Worm (Caenorhabditis elegans) whole organism, L3 larva: Measurements from ENCODE around the gene dyf-17.
"Not testable (repeated sequence)": the region's sequence is repeated elsewhere in the genome, so short reads cannot be mapped to it uniquely, and the experiment has no call there.

Source experiments
- aly-2 ChIP-seq: fragments of 150-350 bp; optimal IDR thresholded peaks from 2 replicates; lab custom pipeline; 2014; ENCODE audit warnings: missing biosample characterization, missing genetic modification characterization
- ceh-9 ChIP-seq: sonication (generic microtip); optimal IDR thresholded peaks from 2 replicates; lab custom pipeline; 2018; ENCODE audit warnings: missing biosample characterization, missing genetic modification characterization
- elt-3 ChIP-seq, 3 experiments: fragments of 150-350 bp in 1 of 3; sonication (generic microtip) in 2 of 3; optimal IDR thresholded peaks; 2 replicates in 2 of 3; 4 replicates in 1 of 3; lab custom pipeline; 2014 to 2017; ENCODE audit warnings: missing biosample characterization in 3 of 3, missing genetic modification characterization in 3 of 3
- fkh-10 ChIP-seq: sonication (generic microtip); optimal IDR thresholded peaks from 2 replicates; lab custom pipeline; 2017; ENCODE audit warnings: missing biosample characterization, missing genetic modification reagents, missing genetic modification characterization
- hmg-11 ChIP-seq: sonication (generic microtip); optimal IDR thresholded peaks from 2 replicates; lab custom pipeline; 2016; ENCODE audit warnings: missing genetic modification characterization, missing compliant biosample characterization
- nhr-11 ChIP-seq: fragments of 150-350 bp; optimal IDR thresholded peaks from 2 replicates; lab custom pipeline; 2014; ENCODE audit warnings: missing biosample characterization, missing genetic modification characterization
- nhr-28 ChIP-seq: fragments of 150-350 bp; optimal IDR thresholded peaks from 2 replicates; lab custom pipeline; 2014; ENCODE audit warnings: missing biosample characterization, missing genetic modification characterization
- pha-4 ChIP-seq: fragments of 150-350 bp; optimal IDR thresholded peaks from 2 replicates; lab custom pipeline; 2014; ENCODE audit warnings: missing biosample characterization, missing genetic modification reagents, missing genetic modification characterization
- pqm-1 ChIP-seq: fragments of 150-350 bp; optimal IDR thresholded peaks from 2 replicates; lab custom pipeline; 2017; ENCODE audit warnings: missing biosample characterization, missing genetic modification characterization, inconsistent platforms
- unc-62 ChIP-seq: fragments of 150-350 bp; sonication (generic microtip); optimal IDR thresholded peaks from 4 replicates; lab custom pipeline; 2014; ENCODE audit warnings: missing biosample characterization, missing genetic modification reagents, missing genetic modification characterization
- ztf-4 ChIP-seq: fragments of 150-350 bp; optimal IDR thresholded peaks from 2 replicates; lab custom pipeline; 2014; ENCODE audit warnings: missing biosample characterization, missing genetic modification characterization

DNA sequence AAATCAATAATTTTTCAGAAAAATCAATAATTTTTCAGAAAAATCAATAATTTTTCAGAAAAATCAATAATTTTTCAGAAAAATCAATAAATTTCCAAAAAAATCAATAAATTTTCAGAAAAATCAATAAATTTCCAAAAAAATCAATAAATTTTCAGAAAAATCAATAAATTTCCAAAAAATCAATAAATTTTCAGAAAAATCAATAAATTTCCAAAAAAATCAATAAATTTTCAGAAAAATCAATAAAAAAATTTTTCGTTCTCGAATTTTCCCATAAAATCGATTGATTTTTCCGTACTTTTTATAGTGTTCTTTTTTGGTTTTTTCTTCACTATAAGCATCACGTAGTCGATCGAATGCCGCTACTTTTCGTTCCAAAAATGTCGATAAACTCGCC is 27.2 kb upstream of the dyf-17 start:
- TF ChIP-seq hmg-11 (tag; lab: Kevin White, UChicago); ceh-9 (tag; lab: Kevin White, UChicago); nhr-28 (tag; lab: Kevin White, UChicago); pqm-1 (tag; lab: Kevin White, UChicago); aly-2 (tag; lab: Kevin White, UChicago); ztf-4 (tag; lab: Kevin White, UChicago); nhr-11 (tag; lab: Kevin White, UChicago); unc-62 (GFP tag; lab: Kevin White, UChicago); elt-3 (tag; optimal IDR thresholded peaks at IDR 0.05; lab: Kevin White, UChicago); pha-4; fkh-10 (GFP tag; lab: Kevin White, UChicago): not testable (repeated sequence)
